Fruit fly (Drosophila melanogaster) whole organism, pupa: ENCODE measurements around the gene CG31917.

Experiments used
- CG12605 ChIP-seq: fragments of 200-800 bp; sonication (Bioruptor generic); IDR thresholded peaks from 2 replicates; pipeline ENCODE4 v1.3.6; 2022; ENCODE audit warnings: missing biosample characterization, missing genetic modification characterization
- CG13204 ChIP-seq: fragments of 200-800 bp; sonication (Bioruptor generic); optimal IDR thresholded peaks from 2 replicates; lab custom pipeline; 2018; ENCODE audit warnings: missing biosample characterization, mild to moderate bottlenecking, missing genetic modification characterization, moderate library complexity
- CG8159 ChIP-seq: fragments of 200-800 bp; sonication (Bioruptor generic); optimal IDR thresholded peaks from 3 replicates; lab custom pipeline; 2018; ENCODE audit warnings: missing biosample characterization, mild to moderate bottlenecking, missing genetic modification characterization, moderate library complexity
- CG8301 ChIP-seq: fragments of 200-800 bp; sonication (Bioruptor generic); optimal IDR thresholded peaks from 2 replicates; lab custom pipeline; 2018; ENCODE audit warnings: missing biosample characterization, mild to moderate bottlenecking, missing genetic modification characterization
- EcR ChIP-seq: fragments of 200-800 bp; sonication (Bioruptor generic); optimal IDR thresholded peaks from 3 replicates; lab custom pipeline; 2019; ENCODE audit warnings: missing biosample characterization, missing genetic modification characterization, mild to moderate bottlenecking, moderate library complexity, missing genetic modification reagents

- TF ChIP-seq CG8301 (tag; lab: Kevin White, UChicago) (no peak), EcR (GFP tag; lab: Kevin White, UChicago) (no peak), CG13204 (GFP tag; lab: Kevin White, UChicago) (no peak), CG12605 (GFP tag; lab: Robert Waterston, UW) (no peak), CG8159 (tag; lab: Kevin White, UChicago) (no peak)
Observed at dm6 chr2L:4995837-4996136, 14.8 kb downstream of the CG31917 start.
